Fruit fly (Drosophila melanogaster) Kc167 (cell line): ENCODE measurements around the gene Ir94e.

Experiments
- Myc ChIP-seq: fragments of >200 bp; optimal IDR thresholded peaks from 2 replicates; lab custom pipeline; 2017; ENCODE audit warnings: missing external identifiers
- Sin3A ChIP-seq: fragments of >200 bp; optimal IDR thresholded peaks from 2 replicates; lab custom pipeline; 2018; ENCODE audit warnings: missing external identifiers
- h ChIP-seq: fragments of >200 bp; optimal IDR thresholded peaks from 3 replicates; lab custom pipeline; 2018; ENCODE audit warnings: missing external identifiers
- insv ChIP-seq: fragments of >200 bp; optimal IDR thresholded peaks from 3 replicates; lab custom pipeline; 2018; ENCODE audit warnings: missing external identifiers
- psq ChIP-seq: fragments of >200 bp; optimal IDR thresholded peaks from 2 replicates; lab custom pipeline; 2017; ENCODE audit warnings: missing external identifiers
- ttk ChIP-seq: sonication (Bioruptor generic); optimal IDR thresholded peaks from 2 replicates; lab custom pipeline; 2017; ENCODE audit warnings: missing external identifiers

The Ir94e gene

dm6 chr3R:23373403-23373802, 31.9 kb upstream of the Ir94e start, which contains the start of gene CG42828:
CG42828 (plus strand) TSS chr3R:23373703.
- no peak for TF ChIP-seq Sin3A (lab: Kevin White, UChicago)
- no peak for TF ChIP-seq insv (lab: Kevin White, UChicago)
- TF ChIP-seq Myc (lab: Kevin White, UChicago) = no peak
- TF ChIP-seq ttk (lab: Kevin White, UChicago) = no peak
- TF ChIP-seq psq (lab: Kevin White, UChicago) = no peak
- TF ChIP-seq h = no peak

dm6 chr3R:23374290-23374689, 31.0 kb upstream of the Ir94e start:
- TF ChIP-seq h (no peak), insv (lab: Kevin White, UChicago) (no peak), psq (lab: Kevin White, UChicago) (no peak), Sin3A (lab: Kevin White, UChicago) (no peak), Myc (lab: Kevin White, UChicago) (no peak), ttk (lab: Kevin White, UChicago) (no peak)

- no peak for TF ChIP-seq h
- no peak for TF ChIP-seq psq (lab: Kevin White, UChicago)
- no peak for TF ChIP-seq ttk (lab: Kevin White, UChicago)
- no peak for TF ChIP-seq Myc (lab: Kevin White, UChicago)
Observed at dm6 chr3R:23377288-23377687, 28.0 kb upstream of the Ir94e start.

DNA sequence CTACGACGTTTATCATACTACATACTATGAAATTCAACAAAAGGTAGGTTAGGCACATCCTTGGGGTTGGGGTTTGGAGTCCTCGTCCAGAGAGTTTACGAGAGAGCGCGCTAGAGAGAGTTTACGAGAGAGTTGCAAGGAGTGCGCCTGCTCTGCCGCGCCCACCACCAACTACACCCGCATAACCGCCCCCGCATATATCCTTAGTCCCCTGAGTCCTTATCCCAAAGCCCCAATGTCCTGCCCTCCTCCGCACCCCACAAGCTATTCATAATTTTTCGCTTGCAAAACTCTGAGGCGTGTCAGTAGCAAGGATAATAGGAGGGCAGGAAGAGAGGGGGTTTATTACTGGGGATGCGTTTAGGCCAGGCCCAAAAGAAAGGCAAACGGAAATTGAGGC, 21.6 kb upstream of the Ir94e start:
- TF ChIP-seq psq (lab: Kevin White, UChicago) (no peak), h (no peak), Myc (lab: Kevin White, UChicago) (no peak)

- TF ChIP-seq Sin3A (lab: Kevin White, UChicago) (no peak), insv (lab: Kevin White, UChicago) (no peak)
Observed at dm6 chr3R:23384591-23385260, 20.6 kb upstream of the Ir94e start, which contains the start of gene CG4393. CG4393 (minus strand) TSS chr3R:23384777.

- no peak for TF ChIP-seq h
- TF ChIP-seq Myc (lab: Kevin White, UChicago) = no peak
- TF ChIP-seq psq (lab: Kevin White, UChicago) = no peak
- no peak for TF ChIP-seq ttk (lab: Kevin White, UChicago)
- TF ChIP-seq insv (lab: Kevin White, UChicago) = no peak
- no peak for TF ChIP-seq Sin3A (lab: Kevin White, UChicago)
Observed at dm6 chr3R:23386021-23386457, 19.3 kb upstream of the Ir94e start.

- TF ChIP-seq Myc (lab: Kevin White, UChicago) = no peak
- TF ChIP-seq insv (lab: Kevin White, UChicago) = no peak
- no peak for TF ChIP-seq h
- no peak for TF ChIP-seq ttk (lab: Kevin White, UChicago)
- TF ChIP-seq Sin3A (lab: Kevin White, UChicago) = no peak
- no peak for TF ChIP-seq psq (lab: Kevin White, UChicago)
Observed at dm6 chr3R:23386907-23387306, 18.4 kb upstream of the Ir94e start.

- TF ChIP-seq insv (lab: Kevin White, UChicago) = no peak
- no peak for TF ChIP-seq Sin3A (lab: Kevin White, UChicago)
Observed at dm6 chr3R:23388798-23389197, 16.5 kb upstream of the Ir94e start, which contains the start of gene CG31515. CG31515 (minus strand) TSS chr3R:23388898.

DNA sequence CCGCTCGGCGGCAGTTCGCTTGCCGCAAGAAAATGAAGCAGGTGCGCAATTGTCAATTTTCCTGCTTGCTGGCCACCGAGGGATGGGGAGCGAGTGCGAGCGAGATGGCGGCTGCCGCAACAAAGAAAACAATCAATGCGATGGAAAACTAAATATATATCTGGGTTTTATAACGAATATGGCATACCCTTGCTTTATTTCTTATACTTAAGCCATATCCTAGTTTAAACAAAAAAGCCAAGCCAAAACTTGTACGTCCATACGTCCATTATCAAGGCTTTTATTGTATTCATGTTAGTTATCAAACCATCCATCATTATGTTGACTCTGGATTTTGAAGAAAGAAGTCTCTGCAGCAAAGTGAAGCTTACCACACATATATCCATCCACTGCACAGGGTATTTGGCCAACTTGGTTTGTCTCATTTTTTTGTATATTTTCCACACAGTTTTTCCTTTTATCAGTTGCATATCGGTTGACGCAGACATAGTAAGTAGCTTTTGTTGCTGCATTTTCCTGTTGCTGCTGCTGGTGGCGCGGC, 14.5 kb upstream of the Ir94e start:
- no peak for TF ChIP-seq psq (lab: Kevin White, UChicago)
- no peak for TF ChIP-seq h
- no peak for TF ChIP-seq Myc (lab: Kevin White, UChicago)

DNA sequence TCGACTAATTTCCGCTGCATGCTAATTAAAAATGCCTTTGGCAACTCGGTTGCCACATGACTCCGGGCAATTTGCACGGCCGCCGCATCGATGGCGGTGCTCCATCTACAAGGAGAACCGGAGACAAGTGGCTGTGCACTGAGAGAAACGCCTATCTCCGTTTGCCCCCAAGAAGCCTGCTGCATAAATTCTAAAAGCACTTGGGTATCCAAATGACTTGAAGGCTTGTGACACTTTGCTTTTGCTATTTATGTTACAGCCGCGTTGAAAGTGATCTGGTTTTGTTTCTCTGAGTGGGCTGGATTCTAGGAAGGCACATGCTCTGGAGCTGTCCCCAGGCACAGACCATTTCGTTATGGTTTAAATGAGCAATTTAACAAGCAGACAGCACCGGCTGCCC, 13.1 kb upstream of the Ir94e start:
- TF ChIP-seq insv (lab: Kevin White, UChicago) (no peak), Sin3A (lab: Kevin White, UChicago) (no peak), psq (lab: Kevin White, UChicago) (no peak), ttk (lab: Kevin White, UChicago) (no peak), h (no peak), Myc (lab: Kevin White, UChicago) (no peak)

DNA sequence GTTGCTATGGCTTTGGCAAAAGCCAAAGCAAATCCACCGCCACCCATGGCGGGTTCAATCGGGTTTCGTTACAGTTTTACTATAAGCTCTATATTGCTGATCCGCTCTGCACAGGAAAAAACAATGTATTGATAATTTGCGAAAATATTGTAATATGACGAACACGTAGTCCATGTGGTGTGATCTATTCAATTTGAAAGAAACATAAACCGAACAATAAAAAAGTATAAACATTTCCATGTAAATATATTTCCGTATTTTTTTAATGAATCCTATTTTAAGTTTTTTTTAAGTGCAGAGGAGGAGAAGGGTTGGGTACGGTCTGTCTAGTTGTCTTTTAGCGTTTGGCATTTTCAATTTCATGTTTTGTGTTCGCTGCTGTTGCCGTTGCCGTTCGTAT, 11.8 kb upstream of the Ir94e start:
- TF ChIP-seq insv (lab: Kevin White, UChicago) (no peak), psq (lab: Kevin White, UChicago) (no peak), ttk (lab: Kevin White, UChicago) (no peak), Myc (lab: Kevin White, UChicago) (no peak), Sin3A (lab: Kevin White, UChicago) (no peak), h (no peak)

dm6 chr3R:23395720-23396119, 9.6 kb upstream of the Ir94e start:
- TF ChIP-seq h (no peak), psq (lab: Kevin White, UChicago) (no peak), insv (lab: Kevin White, UChicago) (no peak)
